Worm (Caenorhabditis elegans): ENCODE measurements around the gene C49C8.8.

ce11 chrIV:8673733-8674375 lies 21.9 kb downstream of the C49C8.8 start:
- TF ChIP-seq che-1 (tag; optimal IDR thresholded peaks at IDR 0.05) (no peak), ceh-14 (tag; optimal IDR thresholded peaks at IDR 0.05) (no peak), nfya-1 (tag; optimal IDR thresholded peaks at IDR 0.05) (no peak), unc-55 (GFP tag; optimal IDR thresholded peaks at IDR 0.05) (no peak), ceh-2 (tag; optimal IDR thresholded peaks at IDR 0.05) (no peak), elt-2 (tag; optimal IDR thresholded peaks at IDR 0.05) (no peak), ama-1 (optimal IDR thresholded peaks at IDR 0.05) (no peak), dve-1 (tag; optimal IDR thresholded peaks at IDR 0.05) (no peak), nhr-11 (tag; optimal IDR thresholded peaks at IDR 0.05) (no peak), syd-9 (tag; optimal IDR thresholded peaks at IDR 0.05) (no peak), hlh-6 (tag; optimal IDR thresholded peaks at IDR 0.05) (no peak)
